Fruit fly (Drosophila melanogaster): ENCODE measurements around the gene Timp.
A peak's percentile ranks its signal among the peaks of the same experiment; 100 is the strongest.

Gene Timp

DNA sequence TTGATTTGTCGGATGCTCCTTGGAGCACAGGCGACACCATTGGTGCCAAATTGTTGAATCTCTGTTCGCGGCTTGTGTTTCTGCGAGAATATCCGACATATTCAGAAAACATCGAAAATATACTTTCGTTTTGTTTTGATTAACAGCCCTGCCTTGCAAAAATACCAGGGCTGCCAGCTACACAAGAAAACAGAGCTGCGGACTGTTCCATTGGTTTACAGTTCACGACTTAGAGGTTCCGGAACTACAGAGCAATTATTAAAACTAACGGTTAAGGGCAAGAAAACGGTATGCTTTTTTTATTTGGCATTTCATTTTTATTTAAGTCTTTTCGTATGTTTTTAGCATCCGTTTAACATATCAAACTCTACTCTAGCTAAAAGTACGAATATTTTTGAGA, 51.6 kb downstream of the Timp start, which contains the start of gene CG6254 (continued):
- no peak for TF ChIP-seq Mad (GFP tag; optimal IDR thresholded peaks at IDR 0.05)
- TF ChIP-seq CG11560 (tag; IDR thresholded peaks at IDR 0.05): no peak
- TF ChIP-seq Six4 (GFP tag; optimal IDR thresholded peaks at IDR 0.05): no peak
- no peak for TF ChIP-seq CG9727 (GFP tag; optimal IDR thresholded peaks at IDR 0.05)
- no peak for TF ChIP-seq da (GFP tag; optimal IDR thresholded peaks at IDR 0.05)
- TF ChIP-seq Bdp1 (GFP tag; optimal IDR thresholded peaks at IDR 0.05): no peak
- no peak for TF ChIP-seq Dad (GFP tag; optimal IDR thresholded peaks at IDR 0.05)
- TF ChIP-seq cwo (GFP tag; optimal IDR thresholded peaks at IDR 0.05): no peak
- no peak for TF ChIP-seq ab (GFP tag; optimal IDR thresholded peaks at IDR 0.05)
- TF ChIP-seq CG7372 (GFP tag; IDR thresholded peaks at IDR 0.05): peak; percentile 35; the same call in 1 of the 2 replicates
- peak; percentile 58 for TF ChIP-seq HmgZ (tag; optimal IDR thresholded peaks at IDR 0.05)
- TF ChIP-seq CG3163 (GFP tag; optimal IDR thresholded peaks at IDR 0.05): peak; percentile 15
- TF ChIP-seq abd-A (tag; optimal IDR thresholded peaks at IDR 0.05): no peak
- no peak for TF ChIP-seq CG4328 (GFP tag; optimal IDR thresholded peaks at IDR 0.05)
- peak; percentile 27 for TF ChIP-seq pb (GFP tag; optimal IDR thresholded peaks at IDR 0.05)
- peak; percentile 10 for TF ChIP-seq NK7.1 (GFP tag; optimal IDR thresholded peaks at IDR 0.05)
- TF ChIP-seq dmrt11E (tag; optimal IDR thresholded peaks at IDR 0.05): peak; percentile 25
- no peak for TF ChIP-seq Dip2 (GFP tag; IDR thresholded peaks at IDR 0.05)
- TF ChIP-seq z (GFP tag; IDR thresholded peaks at IDR 0.05): no peak
- no peak for TF ChIP-seq Awh (GFP tag; IDR thresholded peaks at IDR 0.05)
- TF ChIP-seq Dbx (GFP tag; IDR thresholded peaks at IDR 0.05): peak; percentile 71
- no peak for TF ChIP-seq CG31224 (GFP tag; IDR thresholded peaks at IDR 0.05)
- no peak; the same call in 2 of the 3 replicates for TF ChIP-seq so (GFP tag; IDR thresholded peaks at IDR 0.05)
- TF ChIP-seq CG32532 (GFP tag; IDR thresholded peaks at IDR 0.05): peak; percentile 64
- TF ChIP-seq Abd-B (GFP tag; optimal IDR thresholded peaks at IDR 0.05): peak; percentile 10
- TF ChIP-seq CG30431 (GFP tag; optimal IDR thresholded peaks at IDR 0.05): no peak
- no peak for TF ChIP-seq CG17385 (GFP tag; optimal IDR thresholded peaks at IDR 0.05)
- no peak for TF ChIP-seq Dek (tag; optimal IDR thresholded peaks at IDR 0.05)
- peak; percentile 69 for TF ChIP-seq HmgD (GFP tag; optimal IDR thresholded peaks at IDR 0.05)
- TF ChIP-seq pum (GFP tag; optimal IDR thresholded peaks at IDR 0.05): peak; percentile 4
- TF ChIP-seq CG10321 (GFP tag; IDR thresholded peaks at IDR 0.05): no peak
- TF ChIP-seq NfI (GFP tag; optimal IDR thresholded peaks at IDR 0.05): no peak
- TF ChIP-seq Ptx1 (GFP tag; IDR thresholded peaks at IDR 0.05): peak; percentile 32; the same call in 1 of the 2 replicates
- TF ChIP-seq lilli (GFP tag; optimal IDR thresholded peaks at IDR 0.05): peak; percentile 58
- no peak for TF ChIP-seq CG11085 (GFP tag; IDR thresholded peaks at IDR 0.05)
- no peak for TF ChIP-seq Sox102F (GFP tag; optimal IDR thresholded peaks at IDR 0.05)
- no peak for TF ChIP-seq Elba2 (GFP tag; optimal IDR thresholded peaks at IDR 0.05)
- TF ChIP-seq ase (GFP tag; IDR thresholded peaks at IDR 0.05): peak; percentile 50; the same call in 1 of the 3 replicates
- TF ChIP-seq danr (GFP tag; IDR thresholded peaks at IDR 0.05): no peak
- no peak for TF ChIP-seq psq (GFP tag; optimal IDR thresholded peaks at IDR 0.05)
- TF ChIP-seq rib (GFP tag; IDR thresholded peaks at IDR 0.05): no peak
- no peak for TF ChIP-seq Trl (optimal IDR thresholded peaks at IDR 0.05)
- TF ChIP-seq Trl (GFP tag; optimal IDR thresholded peaks at IDR 0.05): peak; percentile 47
- TF ChIP-seq CG1647 (GFP tag; optimal IDR thresholded peaks at IDR 0.05): no peak
- TF ChIP-seq CG15011 (GFP tag; optimal IDR thresholded peaks at IDR 0.05): no peak
- no peak for TF ChIP-seq crc (GFP tag; optimal IDR thresholded peaks at IDR 0.05)
- no peak for TF ChIP-seq lab (GFP tag; optimal IDR thresholded peaks at IDR 0.05)
- no peak for TF ChIP-seq wdn (GFP tag; IDR thresholded peaks at IDR 0.05)
- peak; percentile 34; the same call in 1 of the 2 replicates for TF ChIP-seq CG14441 (GFP tag; IDR thresholded peaks at IDR 0.05)
- TF ChIP-seq stwl (tag; optimal IDR thresholded peaks at IDR 0.05): peak; percentile 88
- no peak for TF ChIP-seq Drgx (GFP tag; IDR thresholded peaks at IDR 0.05)
- peak; percentile 29 for TF ChIP-seq mirr (GFP tag; optimal IDR thresholded peaks at IDR 0.05)
- TF ChIP-seq zen (tag; optimal IDR thresholded peaks at IDR 0.05): peak; percentile 37
